Fruit fly (Drosophila melanogaster) whole organism, embryonic: Measurements from ENCODE around the gene scrib.
A peak's percentile ranks its signal among the peaks of the same experiment; 100 is the strongest.

Experiments used
- Abd-B ChIP-seq: fragments of 200-800 bp; sonication (Bioruptor generic); optimal IDR thresholded peaks from 2 replicates; lab custom pipeline; 2018; ENCODE audit warnings: missing biosample characterization, mild to moderate bottlenecking, missing genetic modification characterization, moderate library complexity
- Antp ChIP-seq: fragments of 200-800 bp; sonication (Bioruptor generic); optimal IDR thresholded peaks from 3 replicates; lab custom pipeline; 2016; ENCODE audit warnings: missing biosample characterization, missing genetic modification characterization
- Atf-2 ChIP-seq: fragments of 200-800 bp; sonication (Bioruptor generic); optimal IDR thresholded peaks from 2 replicates; lab custom pipeline; 2016; ENCODE audit warnings: missing biosample characterization, missing genetic modification characterization
- B-H1 ChIP-seq: fragments of 200-800 bp; sonication (Bioruptor generic); IDR thresholded peaks from 3 replicates; pipeline ENCODE4 v1.3.6; 2022; ENCODE audit warnings: missing biosample characterization, missing genetic modification characterization
- CG10147 ChIP-seq: fragments of 200-800 bp; sonication (Bioruptor generic); optimal IDR thresholded peaks from 2 replicates; lab custom pipeline; 2019; ENCODE audit warnings: missing biosample characterization, mild to moderate bottlenecking, missing genetic modification characterization, moderate library complexity
- CG11085 ChIP-seq: fragments of 200-800 bp; sonication (Bioruptor generic); IDR thresholded peaks from 2 replicates; pipeline ENCODE4 v1.3.6; 2022; ENCODE audit warnings: missing biosample characterization, missing genetic modification characterization
- CG11504 ChIP-seq: fragments of 200-800 bp; sonication (Bioruptor generic); optimal IDR thresholded peaks from 3 replicates; lab custom pipeline; 2019; ENCODE audit warnings: missing biosample characterization, mild to moderate bottlenecking, missing genetic modification characterization, moderate library complexity
- CG11560 ChIP-seq: fragments of 200-800 bp; sonication (Bioruptor generic); IDR thresholded peaks from 3 replicates; pipeline ENCODE4 v1.3.6; 2022; ENCODE audit warnings: missing biosample characterization, missing genetic modification characterization
- CG11696 ChIP-seq: fragments of 200-800 bp; sonication (Bioruptor generic); IDR thresholded peaks from 2 replicates; pipeline ENCODE4 v1.3.6; 2022; ENCODE audit warnings: missing biosample characterization, missing genetic modification characterization
- CG12104 ChIP-seq: fragments of 200-800 bp; sonication (Bioruptor generic); optimal IDR thresholded peaks from 3 replicates; lab custom pipeline; 2016; ENCODE audit warnings: missing biosample characterization, missing genetic modification characterization
- CG12659 ChIP-seq: fragments of 200-800 bp; sonication (Bioruptor generic); optimal IDR thresholded peaks from 3 replicates; lab custom pipeline; 2017; ENCODE audit warnings: mild to moderate bottlenecking, missing biosample characterization, missing genetic modification reagents, missing genetic modification characterization
- CG12744 ChIP-seq: fragments of 200-800 bp; sonication (Bioruptor generic); optimal IDR thresholded peaks from 2 replicates; lab custom pipeline; 2016; ENCODE audit warnings: missing biosample characterization, missing genetic modification characterization
- CG13424 ChIP-seq: fragments of 200-800 bp; sonication (Bioruptor generic); optimal IDR thresholded peaks from 2 replicates; lab custom pipeline; 2019; ENCODE audit warnings: missing biosample characterization, mild to moderate bottlenecking, missing genetic modification characterization, moderate library complexity
- CG13624 ChIP-seq: fragments of 200-800 bp; sonication (Bioruptor generic); optimal IDR thresholded peaks from 2 replicates; lab custom pipeline; 2016; ENCODE audit warnings: missing biosample characterization, missing genetic modification characterization
- CG13894 ChIP-seq: fragments of 200-800 bp; sonication (Bioruptor generic); optimal IDR thresholded peaks from 3 replicates; lab custom pipeline; 2018; ENCODE audit warnings: missing biosample characterization, mild to moderate bottlenecking, missing genetic modification characterization, moderate library complexity
- CG18599 ChIP-seq: fragments of 200-800 bp; sonication (Bioruptor generic); optimal IDR thresholded peaks from 3 replicates; lab custom pipeline; 2017; ENCODE audit warnings: missing biosample characterization, missing genetic modification characterization, mild to moderate bottlenecking, moderate library complexity, missing genetic modification reagents
- CG31441 ChIP-seq: fragments of 200-800 bp; sonication (Bioruptor generic); IDR thresholded peaks from 2 replicates; pipeline ENCODE4 v1.3.6; 2022; ENCODE audit warnings: missing biosample characterization, missing genetic modification characterization
- CG32767 ChIP-seq: fragments of 200-800 bp; sonication (Bioruptor generic); IDR thresholded peaks from 2 replicates; pipeline ENCODE4 v1.3.6; 2022; ENCODE audit warnings: missing biosample characterization, missing genetic modification characterization
- CG3281 ChIP-seq: fragments of 200-800 bp; sonication (Bioruptor generic); optimal IDR thresholded peaks from 3 replicates; lab custom pipeline; 2017; ENCODE audit warnings: missing biosample characterization, mild to moderate bottlenecking, missing genetic modification characterization
- CG34376 ChIP-seq: fragments of 200-800 bp; sonication (Bioruptor generic); optimal IDR thresholded peaks from 2 replicates; lab custom pipeline; 2018; ENCODE audit warnings: missing biosample characterization, mild to moderate bottlenecking, missing genetic modification characterization
- CG3726 ChIP-seq: fragments of 200-800 bp; sonication (Bioruptor generic); IDR thresholded peaks from 3 replicates; pipeline ENCODE4, ENCODE4 v1.3.6; 2022; ENCODE audit warnings: missing biosample characterization, missing genetic modification characterization
- CG4282 ChIP-seq: fragments of 200-800 bp; sonication (Bioruptor generic); optimal IDR thresholded peaks from 2 replicates; lab custom pipeline; 2016; ENCODE audit warnings: missing biosample characterization, missing genetic modification characterization
- CG4424 ChIP-seq: fragments of 200-800 bp; sonication (Bioruptor generic); optimal IDR thresholded peaks from 3 replicates; lab custom pipeline; 2016; ENCODE audit warnings: missing biosample characterization, missing genetic modification characterization
- CG6175 ChIP-seq: fragments of 200-800 bp; sonication (Bioruptor generic); IDR thresholded peaks from 3 replicates; pipeline ENCODE4 v1.3.6; 2022; ENCODE audit warnings: missing biosample characterization, missing genetic modification characterization
- CG7357 ChIP-seq: fragments of 200-800 bp; sonication (Bioruptor generic); IDR thresholded peaks from 3 replicates; pipeline ENCODE4 v1.3.6; 2022; ENCODE audit warnings: missing biosample characterization, missing genetic modification characterization
- CG7786 ChIP-seq: fragments of 200-800 bp; sonication (Bioruptor generic); optimal IDR thresholded peaks from 2 replicates; lab custom pipeline; 2016; ENCODE audit warnings: missing biosample characterization, missing genetic modification characterization
- CG7839 ChIP-seq: fragments of 200-800 bp; sonication (Bioruptor generic); optimal IDR thresholded peaks from 3 replicates; lab custom pipeline; 2018; ENCODE audit warnings: missing biosample characterization, mild to moderate bottlenecking, missing genetic modification characterization, moderate library complexity
- CG9215 ChIP-seq: fragments of 200-800 bp; sonication (Bioruptor generic); IDR thresholded peaks from 2 replicates; pipeline ENCODE4 v1.3.6; 2022; ENCODE audit warnings: missing biosample characterization, missing genetic modification characterization
- CG9932 ChIP-seq: fragments of 200-800 bp; sonication (Bioruptor generic); IDR thresholded peaks from 2 replicates; pipeline ENCODE4 v1.3.6; 2022; ENCODE audit warnings: missing biosample characterization, missing genetic modification characterization
- Dek ChIP-seq: fragments of 200-800 bp; sonication (Bioruptor generic); optimal IDR thresholded peaks from 3 replicates; lab custom pipeline; 2019; ENCODE audit warnings: missing biosample characterization, mild to moderate bottlenecking, missing genetic modification characterization, moderate library complexity
- Med ChIP-seq: fragments of 200-800 bp; sonication (Bioruptor generic); peaks from one replicate; lab custom pipeline; 2016; ENCODE audit warnings: missing biosample characterization, missing genetic modification characterization, mild to moderate bottlenecking, inconsistent platforms, moderate library complexity
- ase ChIP-seq: fragments of 200-800 bp; sonication (Bioruptor generic); IDR thresholded peaks from 3 replicates; pipeline ENCODE4 v1.3.6; 2022; ENCODE audit warnings: missing biosample characterization, missing genetic modification characterization
- ato ChIP-seq: fragments of 200-800 bp; sonication (Bioruptor generic); IDR thresholded peaks from 2 replicates; pipeline ENCODE4 v1.3.6; 2022; ENCODE audit warnings: missing biosample characterization, missing genetic modification characterization; ENCODE audit not compliant: partially characterized antibody
- az2 ChIP-seq: fragments of 200-800 bp; sonication (Bioruptor generic); optimal IDR thresholded peaks from 3 replicates; lab custom pipeline; 2016; ENCODE audit warnings: missing biosample characterization, missing genetic modification characterization
- chm ChIP-seq: fragments of 200-800 bp; sonication (Bioruptor generic); IDR thresholded peaks from 2 replicates; pipeline ENCODE4 v1.3.6; 2022; ENCODE audit warnings: missing biosample characterization, missing genetic modification characterization
- crol ChIP-seq: fragments of 200-800 bp; sonication (Bioruptor generic); IDR thresholded peaks from 2 replicates; pipeline ENCODE4 v1.3.6; 2022; ENCODE audit warnings: missing biosample characterization, missing genetic modification characterization
- dpn ChIP-seq, 2 experiments: fragments of 200-800 bp; sonication (Bioruptor generic); optimal IDR thresholded peaks; 3 replicates each; lab custom pipeline; 2016; ENCODE audit warnings: missing biosample characterization in 2 of 2, missing genetic modification characterization in 2 of 2
- dysf ChIP-seq: fragments of 200-800 bp; sonication (Bioruptor generic); IDR thresholded peaks from 3 replicates; pipeline ENCODE4 v1.3.6; 2022; ENCODE audit warnings: missing biosample characterization, missing genetic modification characterization
- fd102C ChIP-seq: fragments of 200-800 bp; sonication (Bioruptor generic); optimal IDR thresholded peaks from 2 replicates; lab custom pipeline; 2018; ENCODE audit warnings: missing biosample characterization, mild to moderate bottlenecking, missing genetic modification characterization, moderate library complexity
- ind ChIP-seq: fragments of 200-800 bp; sonication (Bioruptor generic); optimal IDR thresholded peaks from 3 replicates; lab custom pipeline; 2016; ENCODE audit warnings: missing biosample characterization, missing genetic modification characterization
- inv ChIP-seq: fragments of 200-800 bp; sonication (Bioruptor generic); IDR thresholded peaks from 2 replicates; pipeline ENCODE4 v1.3.6; 2022; ENCODE audit warnings: missing biosample characterization, missing genetic modification characterization; ENCODE audit not compliant: partially characterized antibody
- pan ChIP-seq, 4 experiments: fragments of >200 bp in 3 of 4; fragments of 200-800 bp in 1 of 4; sonication (Bioruptor generic) in 1 of 4; optimal IDR thresholded peaks in 3 of 4; IDR thresholded peaks in 1 of 4; 2 replicates each; pipeline versions ENCODE4 v1.3.6 to Lab custom; 2017 to 2022; ENCODE audit warnings: missing biosample characterization in 2 of 4, missing genetic modification characterization in 2 of 4, mixed read lengths in 1 of 4
- phol ChIP-seq: fragments of 200-800 bp; sonication (Bioruptor generic); optimal IDR thresholded peaks from 3 replicates; lab custom pipeline; 2018; ENCODE audit warnings: missing biosample characterization, mild to moderate bottlenecking, missing genetic modification characterization, moderate library complexity
- pita ChIP-seq: fragments of 200-800 bp; sonication (Bioruptor generic); optimal IDR thresholded peaks from 2 replicates; lab custom pipeline; 2017; ENCODE audit warnings: missing biosample characterization, mild to moderate bottlenecking, missing genetic modification characterization
- row ChIP-seq: fragments of 200-800 bp; sonication (Bioruptor generic); IDR thresholded peaks from 3 replicates; pipeline ENCODE4 v1.3.6; 2022; ENCODE audit warnings: missing biosample characterization, missing genetic modification characterization
- sima ChIP-seq: fragments of 200-800 bp; sonication (Bioruptor generic); optimal IDR thresholded peaks from 2 replicates; lab custom pipeline; 2016; ENCODE audit warnings: missing biosample characterization, missing genetic modification characterization
- ssp ChIP-seq: fragments of 200-800 bp; sonication (Bioruptor generic); IDR thresholded peaks from 2 replicates; pipeline ENCODE4 v1.3.6; 2022; ENCODE audit warnings: missing biosample characterization, missing genetic modification characterization
- tio ChIP-seq: fragments of 200-800 bp; sonication (Bioruptor generic); optimal IDR thresholded peaks from 2 replicates; lab custom pipeline; 2017; ENCODE audit warnings: missing biosample characterization, missing genetic modification characterization, inconsistent platforms
- toy ChIP-seq: fragments of 200-800 bp; sonication (Bioruptor generic); IDR thresholded peaks from 2 replicates; pipeline ENCODE4 v1.3.6; 2022; ENCODE audit warnings: missing biosample characterization, missing genetic modification characterization
- zen2 ChIP-seq: fragments of 200-800 bp; sonication (Bioruptor generic); IDR thresholded peaks from 3 replicates; pipeline ENCODE4 v1.3.6; 2022; ENCODE audit warnings: missing biosample characterization, missing genetic modification characterization; ENCODE audit not compliant: partially characterized antibody

Gene scrib

dm6 chr3R:26548964-26549363 lies 12.8 kb downstream of the scrib start (continued):
- TF ChIP-seq chm (GFP tag; lab: Robert Waterston, UW), result peak; percentile 47; the same call in 1 of the 2 replicates
- TF ChIP-seq ind (GFP tag; lab: Kevin White, UChicago), result peak; percentile 3
- 0 out of 2 replicates have a peak, but pooled peaks have one; percentile 30 for TF ChIP-seq CG11696 (GFP tag; lab: Robert Waterston, UW)
- TF ChIP-seq CG11085 (GFP tag; lab: Robert Waterston, UW), result no peak
- no peak for TF ChIP-seq inv
- peak; percentile 62 for TF ChIP-seq Med
- TF ChIP-seq CG4424 (GFP tag; lab: Kevin White, UChicago), result no peak
- no peak for TF ChIP-seq CG11560 (tag; lab: Robert Waterston, UW)
- no peak for TF ChIP-seq CG7786
- 0 out of 2 replicates have a peak, but pooled peaks have one; percentile 13 for TF ChIP-seq crol (GFP tag; lab: Robert Waterston, UW)
- TF ChIP-seq dpn (GFP tag; optimal IDR thresholded peaks at IDR 0.05; lab: Kevin White, UChicago), result peak; percentile 17 to 27
- no peak for TF ChIP-seq CG12659 (GFP tag; lab: Kevin White, UChicago)
- TF ChIP-seq CG18599 (GFP tag; lab: Kevin White, UChicago), result no peak
- no peak for TF ChIP-seq CG6175
- TF ChIP-seq ssp (GFP tag; lab: Robert Waterston, UW), result no peak
- TF ChIP-seq CG12104 (GFP tag; lab: Kevin White, UChicago), result no peak
- no peak for TF ChIP-seq CG13894 (tag; lab: Kevin White, UChicago)
- no peak for TF ChIP-seq Atf-2 (GFP tag; lab: Kevin White, UChicago)
- peak; percentile 23 for TF ChIP-seq CG7839 (tag; lab: Kevin White, UChicago)
- no peak for TF ChIP-seq CG12744
- TF ChIP-seq pita, result no peak
- TF ChIP-seq phol (tag; lab: Kevin White, UChicago), result peak; percentile 16
- TF ChIP-seq CG9932 (GFP tag; lab: Robert Waterston, UW), result peak; percentile 46
- TF ChIP-seq pan (optimal IDR thresholded peaks at IDR 0.05; lab: Kevin White, UChicago), result no peak
- peak in 1 of 2 experiments; percentile 60 for TF ChIP-seq pan (GFP tag; optimal IDR thresholded peaks at IDR 0.05 in 1 of 2, IDR thresholded peaks at IDR 0.05 in 1 of 2)
- TF ChIP-seq sima (GFP tag; lab: Kevin White, UChicago), result no peak
- TF ChIP-seq Abd-B (GFP tag; lab: Kevin White, UChicago), result no peak
- no peak for TF ChIP-seq CG4282 (GFP tag; lab: Kevin White, UChicago)
- TF ChIP-seq fd102C (GFP tag; lab: Kevin White, UChicago), result no peak
- no peak for TF ChIP-seq toy (GFP tag; lab: Robert Waterston, UW)
- TF ChIP-seq CG11504 (tag; lab: Kevin White, UChicago), result peak; percentile 29
- TF ChIP-seq CG13624, result peak; percentile 1
- no peak for TF ChIP-seq B-H1 (GFP tag; lab: Robert Waterston, UW)
- TF ChIP-seq az2 (GFP tag; lab: Kevin White, UChicago), result peak; percentile 10
- TF ChIP-seq CG7357 (GFP tag; lab: Robert Waterston, UW), result 0 out of 3 replicates have a peak, but pooled peaks have one; percentile 13
- peak; percentile 15 for TF ChIP-seq tio (GFP tag; lab: Kevin White, UChicago)
- TF ChIP-seq CG10147 (GFP tag; lab: Kevin White, UChicago), result no peak
- TF ChIP-seq ase, result 0 out of 3 replicates have a peak, but pooled peaks have one; percentile 26
- 0 out of 3 replicates have a peak, but pooled peaks have one; percentile 51 for TF ChIP-seq CG3726 (GFP tag; lab: Robert Waterston, UW)
- TF ChIP-seq CG34376, result no peak
- TF ChIP-seq CG9215 (GFP tag; lab: Robert Waterston, UW), result no peak
- 0 out of 2 replicates have a peak, but pooled peaks have one; percentile 33 for TF ChIP-seq CG31441 (GFP tag; lab: Robert Waterston, UW)
- peak; percentile 53 for TF ChIP-seq row (GFP tag; lab: Robert Waterston, UW)
- no peak for TF ChIP-seq zen2 (GFP tag; lab: Robert Waterston, UW)
- TF ChIP-seq CG32767 (GFP tag; lab: Robert Waterston, UW), result 0 out of 2 replicates have a peak, but pooled peaks have one; percentile 18
- TF ChIP-seq dysf, result peak; percentile 61; the same call in 2 of the 3 replicates
- TF ChIP-seq ato (GFP tag; lab: Robert Waterston, UW), result no peak
- no peak for TF ChIP-seq CG3281 (GFP tag; lab: Kevin White, UChicago)
- no peak for TF ChIP-seq Dek (tag; lab: Kevin White, UChicago)
- no peak for TF ChIP-seq Antp (GFP tag; lab: Kevin White, UChicago)
- no peak for TF ChIP-seq CG13424
